Fruit fly (Drosophila melanogaster) whole organism, embryonic: ENCODE results near the gene Cpr62Bc.

Experiments
- Antp ChIP-seq: fragments of 200-800 bp; sonication (Bioruptor generic); optimal IDR thresholded peaks from 3 replicates; lab custom pipeline; 2016; ENCODE audit warnings: missing biosample characterization, missing genetic modification characterization
- CG10274 ChIP-seq: fragments of 200-800 bp; sonication (Bioruptor generic); optimal IDR thresholded peaks from 3 replicates; lab custom pipeline; 2017; ENCODE audit warnings: missing biosample characterization, mild to moderate bottlenecking, missing genetic modification characterization
- CG10321 ChIP-seq: fragments of 200-800 bp; sonication (Bioruptor generic); IDR thresholded peaks from 2 replicates; pipeline ENCODE4 v1.3.6; 2022; ENCODE audit warnings: missing biosample characterization, missing genetic modification characterization
- CG12659 ChIP-seq: fragments of 200-800 bp; sonication (Bioruptor generic); optimal IDR thresholded peaks from 3 replicates; lab custom pipeline; 2017; ENCODE audit warnings: mild to moderate bottlenecking, missing biosample characterization, missing genetic modification reagents, missing genetic modification characterization
- CG13894 ChIP-seq: fragments of 200-800 bp; sonication (Bioruptor generic); optimal IDR thresholded peaks from 3 replicates; lab custom pipeline; 2018; ENCODE audit warnings: missing biosample characterization, mild to moderate bottlenecking, missing genetic modification characterization, moderate library complexity
- CG14050 ChIP-seq: fragments of 200-800 bp; sonication (Bioruptor generic); IDR thresholded peaks from 3 replicates; pipeline ENCODE4 v1.3.6; 2022; ENCODE audit warnings: missing biosample characterization, missing genetic modification characterization
- CG15514 ChIP-seq: fragments of 200-800 bp; sonication (Bioruptor generic); optimal IDR thresholded peaks from 3 replicates; lab custom pipeline; 2017; ENCODE audit warnings: missing biosample characterization, missing genetic modification characterization, mild to moderate bottlenecking, moderate library complexity, missing genetic modification reagents
- CG16863 ChIP-seq: fragments of 200-800 bp; sonication (Bioruptor generic); optimal IDR thresholded peaks from 3 replicates; lab custom pipeline; 2016; ENCODE audit warnings: missing biosample characterization, missing genetic modification characterization
- CG2712 ChIP-seq: fragments of 200-800 bp; optimal IDR thresholded peaks from 3 replicates; lab custom pipeline; 2019; ENCODE audit warnings: missing biosample characterization, mild to moderate bottlenecking, missing genetic modification characterization, moderate library complexity
- CG30020 ChIP-seq: fragments of 200-800 bp; optimal IDR thresholded peaks from 2 replicates; lab custom pipeline; 2019; ENCODE audit warnings: missing biosample characterization, mild to moderate bottlenecking, missing genetic modification characterization, moderate library complexity
- CG34422 ChIP-seq: fragments of 200-800 bp; sonication (Bioruptor generic); IDR thresholded peaks from 3 replicates; pipeline ENCODE4 v1.3.6; 2022; ENCODE audit warnings: missing biosample characterization, missing genetic modification characterization
- CG3847 ChIP-seq: fragments of 200-800 bp; sonication (Bioruptor generic); IDR thresholded peaks from 2 replicates; pipeline ENCODE4 v1.3.6; 2022; ENCODE audit warnings: missing biosample characterization, missing genetic modification characterization
- CG4282 ChIP-seq: fragments of 200-800 bp; sonication (Bioruptor generic); optimal IDR thresholded peaks from 2 replicates; lab custom pipeline; 2016; ENCODE audit warnings: missing biosample characterization, missing genetic modification characterization
- CG4360 ChIP-seq: fragments of 200-800 bp; sonication (Bioruptor generic); IDR thresholded peaks from 2 replicates; pipeline ENCODE4 v1.3.6; 2022; ENCODE audit warnings: missing biosample characterization, missing genetic modification characterization
- CG43689 ChIP-seq: fragments of 200-800 bp; sonication (Bioruptor generic); IDR thresholded peaks from 2 replicates; pipeline ENCODE4 v1.3.6; 2022; ENCODE audit warnings: missing biosample characterization, missing genetic modification characterization
- CG6272 ChIP-seq: fragments of 200-800 bp; sonication (Bioruptor generic); IDR thresholded peaks from 2 replicates; pipeline ENCODE4 v1.3.6; 2022; ENCODE audit warnings: missing biosample characterization, missing genetic modification characterization
- CG6683 ChIP-seq: fragments of 200-800 bp; sonication (Bioruptor generic); optimal IDR thresholded peaks from 2 replicates; lab custom pipeline; 2017; ENCODE audit warnings: missing biosample characterization, mild to moderate bottlenecking, missing genetic modification characterization, missing genetic modification reagents
- CG9215 ChIP-seq: fragments of 200-800 bp; sonication (Bioruptor generic); IDR thresholded peaks from 2 replicates; pipeline ENCODE4 v1.3.6; 2022; ENCODE audit warnings: missing biosample characterization, missing genetic modification characterization
- CoRest ChIP-seq: fragments of 200-800 bp; sonication (Bioruptor generic); optimal IDR thresholded peaks from 3 replicates; lab custom pipeline; 2018; ENCODE audit warnings: missing biosample characterization, mild to moderate bottlenecking, missing genetic modification characterization, moderate library complexity
- Dad ChIP-seq: fragments of 200-800 bp; sonication (Bioruptor generic); optimal IDR thresholded peaks from 3 replicates; lab custom pipeline; 2016; ENCODE audit warnings: missing biosample characterization, missing genetic modification characterization
- Doc2 ChIP-seq: fragments of 200-800 bp; sonication (Bioruptor generic); IDR thresholded peaks from 2 replicates; pipeline ENCODE4 v1.3.6; 2022; ENCODE audit warnings: missing biosample characterization, missing genetic modification characterization
- E2f2 ChIP-seq: fragments of 200-800 bp; sonication (Bioruptor generic); IDR thresholded peaks from 2 replicates; pipeline ENCODE4 v1.3.6; 2022; ENCODE audit warnings: missing biosample characterization, missing genetic modification characterization
- ERR ChIP-seq: fragments of 200-800 bp; sonication (Bioruptor generic); optimal IDR thresholded peaks from 2 replicates; lab custom pipeline; 2016; ENCODE audit warnings: missing biosample characterization, missing genetic modification characterization
- Ets65A ChIP-seq: fragments of 200-800 bp; sonication (Bioruptor generic); peaks from one replicate; lab custom pipeline; 2016; ENCODE audit warnings: missing biosample characterization, missing genetic modification characterization
- Ets97D ChIP-seq: fragments of 200-800 bp; sonication (Bioruptor generic); optimal IDR thresholded peaks from 3 replicates; lab custom pipeline; 2016; ENCODE audit warnings: missing biosample characterization, missing genetic modification characterization
- Gsc ChIP-seq: fragments of 200-800 bp; sonication (Bioruptor generic); IDR thresholded peaks from 2 replicates; pipeline ENCODE4 v1.3.6; 2022; ENCODE audit warnings: missing biosample characterization, missing genetic modification characterization
- Hr3 ChIP-seq: fragments of 200-800 bp; sonication (Bioruptor generic); optimal IDR thresholded peaks from 3 replicates; lab custom pipeline; 2016; ENCODE audit warnings: missing biosample characterization, missing genetic modification characterization
- Nf-YB ChIP-seq: fragments of 200-800 bp; sonication (Bioruptor generic); optimal IDR thresholded peaks from 3 replicates; lab custom pipeline; 2019; ENCODE audit warnings: missing biosample characterization, mild to moderate bottlenecking, missing genetic modification characterization, moderate library complexity
- Oli ChIP-seq: fragments of 200-800 bp; sonication (Bioruptor generic); optimal IDR thresholded peaks from 2 replicates; lab custom pipeline; 2018; ENCODE audit warnings: missing biosample characterization, mild to moderate bottlenecking, missing genetic modification characterization, moderate library complexity
- Rfx ChIP-seq: fragments of 200-800 bp; sonication (Bioruptor generic); IDR thresholded peaks from 2 replicates; pipeline ENCODE4 v1.3.6; 2022; ENCODE audit warnings: missing biosample characterization, missing genetic modification characterization
- Spps ChIP-seq: fragments of 200-800 bp; sonication (Bioruptor generic); optimal IDR thresholded peaks from 2 replicates; lab custom pipeline; 2018; ENCODE audit warnings: missing biosample characterization, mild to moderate bottlenecking, missing genetic modification characterization
- Taf1 ChIP-seq: fragments of 200-800 bp; sonication (Bioruptor generic); IDR thresholded peaks from 2 replicates; pipeline ENCODE4 v1.3.6; 2022; ENCODE audit warnings: missing biosample characterization, missing genetic modification characterization
- Tbp ChIP-seq: fragments of >200 bp; optimal IDR thresholded peaks from 2 replicates; lab custom pipeline; 2018; ENCODE audit warnings: missing biosample characterization, missing genetic modification characterization
- abd-A ChIP-seq: fragments of 200-800 bp; sonication (Bioruptor generic); optimal IDR thresholded peaks from 3 replicates; lab custom pipeline; 2019; ENCODE audit warnings: missing biosample characterization, mild to moderate bottlenecking, missing genetic modification characterization, moderate library complexity
- gfzf ChIP-seq: fragments of 200-800 bp; sonication (Bioruptor generic); optimal IDR thresholded peaks from 2 replicates; lab custom pipeline; 2016; ENCODE audit warnings: missing biosample characterization, mild to moderate bottlenecking, missing genetic modification characterization, moderate library complexity
- grau ChIP-seq: fragments of 200-800 bp; optimal IDR thresholded peaks from 3 replicates; lab custom pipeline; 2019; ENCODE audit warnings: missing biosample characterization, mild to moderate bottlenecking, missing genetic modification characterization, moderate library complexity
- ham ChIP-seq: fragments of 200-800 bp; sonication (Bioruptor generic); IDR thresholded peaks from 2 replicates; pipeline ENCODE4 v1.3.6; 2022; ENCODE audit warnings: missing biosample characterization, missing genetic modification characterization
- hbn ChIP-seq: fragments of 200-800 bp; sonication (Bioruptor generic); IDR thresholded peaks from 2 replicates; pipeline ENCODE4 v1.3.6; 2022; ENCODE audit warnings: missing biosample characterization, missing genetic modification characterization; ENCODE audit not compliant: partially characterized antibody
- inv ChIP-seq: fragments of 200-800 bp; sonication (Bioruptor generic); IDR thresholded peaks from 2 replicates; pipeline ENCODE4 v1.3.6; 2022; ENCODE audit warnings: missing biosample characterization, missing genetic modification characterization; ENCODE audit not compliant: partially characterized antibody
- lilli ChIP-seq: fragments of 200-800 bp; sonication (Bioruptor generic); optimal IDR thresholded peaks from 3 replicates; lab custom pipeline; 2016; ENCODE audit warnings: missing biosample characterization, missing genetic modification characterization
- lola ChIP-seq, 3 experiments: fragments of >200 bp in 2 of 3; fragments of 200-800 bp in 1 of 3; sonication (Bioruptor generic) in 1 of 3; optimal IDR thresholded peaks; 2 replicates each; lab custom pipeline; 2017 to 2019; ENCODE audit warnings: missing biosample characterization in 3 of 3, missing genetic modification characterization in 3 of 3, mild to moderate bottlenecking in 1 of 3, moderate library complexity in 1 of 3
- nau ChIP-seq: fragments of 200-800 bp; sonication (Bioruptor generic); optimal IDR thresholded peaks from 3 replicates; lab custom pipeline; 2017; ENCODE audit warnings: missing biosample characterization, mild to moderate bottlenecking, missing genetic modification characterization, missing genetic modification reagents
- odd ChIP-seq: fragments of 200-800 bp; sonication (Bioruptor generic); optimal IDR thresholded peaks from 2 replicates; lab custom pipeline; 2017; ENCODE audit warnings: missing biosample characterization, mild to moderate bottlenecking, missing genetic modification characterization
- pzg ChIP-seq: fragments of 200-800 bp; sonication (Bioruptor generic); optimal IDR thresholded peaks from 3 replicates; lab custom pipeline; 2018; ENCODE audit warnings: missing biosample characterization, mild to moderate bottlenecking, missing genetic modification characterization, moderate library complexity
- sr ChIP-seq: fragments of 200-800 bp; sonication (Bioruptor generic); IDR thresholded peaks from 3 replicates; pipeline ENCODE4 v1.3.6; 2022; ENCODE audit warnings: missing biosample characterization, missing genetic modification characterization
- stwl ChIP-seq: fragments of 200-800 bp; sonication (Bioruptor generic); optimal IDR thresholded peaks from 3 replicates; lab custom pipeline; 2018; ENCODE audit warnings: missing biosample characterization, mild to moderate bottlenecking, missing genetic modification characterization, moderate library complexity
- tap ChIP-seq: fragments of 200-800 bp; optimal IDR thresholded peaks from 3 replicates; lab custom pipeline; 2019; ENCODE audit warnings: missing biosample characterization, mild to moderate bottlenecking, missing genetic modification characterization, moderate library complexity
- tin ChIP-seq: fragments of 200-800 bp; sonication (Bioruptor generic); optimal IDR thresholded peaks from 3 replicates; lab custom pipeline; 2016; ENCODE audit warnings: missing biosample characterization, missing genetic modification characterization
- wdn ChIP-seq: fragments of 200-800 bp; sonication (Bioruptor generic); IDR thresholded peaks from 2 replicates; pipeline ENCODE4 v1.3.6; 2022; ENCODE audit warnings: missing biosample characterization, missing genetic modification characterization
- zf30C ChIP-seq: fragments of 200-800 bp; sonication (Bioruptor generic); optimal IDR thresholded peaks from 3 replicates; lab custom pipeline; 2018; ENCODE audit warnings: missing biosample characterization, mild to moderate bottlenecking, missing genetic modification characterization

Cpr62Bc gene

dm6 chr3L:1794164-1794942 is 47.5 kb downstream of the Cpr62Bc start (continued):
- TF ChIP-seq CG43689 = no peak
- TF ChIP-seq CG9215 (GFP tag; lab: Robert Waterston, UW) = no peak
- TF ChIP-seq ERR (GFP tag; lab: Kevin White, UChicago) = no peak
- TF ChIP-seq Gsc = no peak
- TF ChIP-seq Nf-YB = peak; percentile 23
- peak; percentile 79 for TF ChIP-seq CG10321
- no peak for TF ChIP-seq CG6272 (GFP tag; lab: Robert Waterston, UW)
- no peak for TF ChIP-seq Doc2 (GFP tag; lab: Robert Waterston, UW)
- peak; percentile 26 for TF ChIP-seq E2f2 (GFP tag; lab: Robert Waterston, UW)
- TF ChIP-seq lola (GFP tag; optimal IDR thresholded peaks at IDR 0.05; lab: Kevin White, UChicago) = no peak
- no peak for TF ChIP-seq nau (GFP tag; lab: Kevin White, UChicago)
- TF ChIP-seq Oli (tag; lab: Kevin White, UChicago) = no peak
- TF ChIP-seq wdn = 0 out of 2 replicates have a peak, but pooled peaks have one; percentile 44
- TF ChIP-seq CG34422 (GFP tag; lab: Robert Waterston, UW) = peak; percentile 63; the same call in 2 of the 3 replicates
- TF ChIP-seq Spps (tag; lab: Kevin White, UChicago) = no peak
- TF ChIP-seq tin (GFP tag; lab: Kevin White, UChicago) = no peak
- no peak for TF ChIP-seq CG3847 (GFP tag; lab: Robert Waterston, UW)
- TF ChIP-seq CG4282 = no peak
- peak; percentile 85 for TF ChIP-seq CG4360 (GFP tag; lab: Robert Waterston, UW)
- TF ChIP-seq CG2712 = no peak
- peak; percentile 13 for TF ChIP-seq lilli (GFP tag; lab: Kevin White, UChicago)
- TF ChIP-seq hbn (GFP tag; lab: Robert Waterston, UW) = no peak
- TF ChIP-seq gfzf (GFP tag; lab: Kevin White, UChicago) = no peak
- no peak for TF ChIP-seq tap (tag; lab: Kevin White, UChicago)
- TF ChIP-seq Ets97D = peak; percentile 62
- peak; percentile 56; the same call in 1 of the 2 replicates for TF ChIP-seq Rfx
- no peak for TF ChIP-seq CG12659 (GFP tag; lab: Kevin White, UChicago)
- peak; percentile 74 for TF ChIP-seq CG13894 (tag; lab: Kevin White, UChicago)
- no peak for TF ChIP-seq stwl
- TF ChIP-seq Hr3 (GFP tag; lab: Kevin White, UChicago) = no peak
- peak; percentile 3 for TF ChIP-seq grau (tag; lab: Kevin White, UChicago)
- TF ChIP-seq inv = no peak
- TF ChIP-seq Tbp = no peak
- TF ChIP-seq Antp (GFP tag; lab: Kevin White, UChicago) = no peak
- TF ChIP-seq zf30C = no peak
- TF ChIP-seq CG16863 (GFP tag; lab: Kevin White, UChicago) = no peak
- peak; percentile 49 for TF ChIP-seq CG15514 (GFP tag; lab: Kevin White, UChicago)
- no peak for TF ChIP-seq odd (GFP tag; lab: Kevin White, UChicago)
- no peak for TF ChIP-seq Ets65A (GFP tag; lab: Kevin White, UChicago)
- peak; percentile 14 for TF ChIP-seq pzg
- TF ChIP-seq CG10274 (GFP tag; lab: Kevin White, UChicago) = no peak
- no peak for TF ChIP-seq CG6683 (GFP tag; lab: Kevin White, UChicago)
- TF ChIP-seq CG30020 = no peak
- no peak for TF ChIP-seq CoRest (tag; lab: Kevin White, UChicago)
- no peak for TF ChIP-seq sr (GFP tag; lab: Robert Waterston, UW)
- TF ChIP-seq abd-A (tag; lab: Kevin White, UChicago) = peak; percentile 98
- no peak for TF ChIP-seq ham (GFP tag; lab: Robert Waterston, UW)
- TF ChIP-seq Taf1 (GFP tag; lab: Robert Waterston, UW) = no peak
- no peak for TF ChIP-seq Dad (GFP tag; lab: Kevin White, UChicago)
- no peak for TF ChIP-seq CG14050 (GFP tag; lab: Robert Waterston, UW)
